Worm (Caenorhabditis elegans): ENCODE results near the gene cutl-21.

cutl-21 gene

DNA sequence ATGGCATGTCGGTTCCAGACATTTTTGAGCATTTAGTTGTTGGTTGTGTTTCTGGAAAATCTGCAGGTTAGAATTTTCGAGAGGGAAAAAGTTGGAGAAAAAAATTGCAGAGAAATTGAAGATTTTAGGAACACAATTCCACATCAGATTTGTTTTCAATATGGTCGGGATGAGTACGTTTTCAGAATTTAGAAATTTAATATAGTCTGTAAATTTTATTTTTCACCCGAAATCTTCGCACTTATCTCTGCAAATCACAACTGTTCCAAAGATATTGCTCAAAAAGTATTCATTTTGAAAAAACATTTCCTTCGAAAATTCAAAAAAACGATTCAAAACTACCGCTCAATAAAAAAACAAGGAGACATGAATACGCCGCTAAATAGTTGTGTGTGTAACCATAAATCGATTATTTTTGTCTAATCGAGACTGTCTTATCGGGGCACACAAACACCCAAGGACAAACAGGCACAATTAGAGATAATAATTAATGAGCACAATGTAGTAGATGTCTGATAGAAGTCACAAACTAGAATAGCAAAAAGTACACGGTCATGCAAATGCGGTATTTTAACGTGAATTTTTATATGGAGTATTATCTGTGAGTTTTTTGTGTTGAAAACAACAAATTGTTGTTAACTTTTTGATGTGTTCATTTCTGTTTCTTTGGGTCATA, 42.2 kb downstream of the cutl-21 start, which contains the start of gene vpat-1:
Gene vpat-1 (minus strand): TSS at position 51 of the 676 bp plus-strand sequence.
- TF ChIP-seq tbx-7 (tag; optimal IDR thresholded peaks at IDR 0.05) (no peak), elt-2 (tag; optimal IDR thresholded peaks at IDR 0.05) (peak; percentile 86)

DNA sequence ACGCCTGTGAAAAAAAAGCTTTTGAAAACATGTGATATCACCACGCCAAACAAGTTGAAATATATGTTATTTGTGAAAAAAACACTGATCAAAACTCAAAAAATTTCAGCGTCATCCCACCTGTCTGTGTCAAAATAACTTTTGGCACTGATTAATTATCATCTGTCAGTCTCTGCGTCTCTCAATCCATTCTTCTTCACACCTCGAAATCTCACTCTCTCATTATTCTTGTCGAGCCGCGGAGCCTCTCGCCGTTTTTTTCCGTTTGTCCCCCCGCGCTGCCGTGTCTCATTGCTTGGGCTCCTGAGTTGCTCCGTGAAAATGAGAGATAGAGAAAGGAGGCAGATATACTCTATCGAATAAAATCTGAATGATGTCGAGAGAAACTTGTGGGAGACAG, 46.9 kb downstream of the cutl-21 start:
- peak; percentile 67 for TF ChIP-seq unc-55 (GFP tag; optimal IDR thresholded peaks at IDR 0.05)
- peak; percentile 29 for TF ChIP-seq unc-42 (tag; optimal IDR thresholded peaks at IDR 0.05)
- peak; percentile 51 for TF ChIP-seq ceh-18 (tag; optimal IDR thresholded peaks at IDR 0.05)
- no peak for TF ChIP-seq tbx-7 (tag; optimal IDR thresholded peaks at IDR 0.05)
- peak; percentile 44 for TF ChIP-seq rnt-1 (tag; optimal IDR thresholded peaks at IDR 0.05)
- TF ChIP-seq lim-6 (tag; optimal IDR thresholded peaks at IDR 0.05): peak; percentile 14
- TF ChIP-seq nfya-1 (tag; optimal IDR thresholded peaks at IDR 0.05): peak; percentile 3
- TF ChIP-seq pha-4 (tag; optimal IDR thresholded peaks at IDR 0.05): no peak
- peak; percentile 18 for TF ChIP-seq sdc-2 (tag; optimal IDR thresholded peaks at IDR 0.05)

DNA sequence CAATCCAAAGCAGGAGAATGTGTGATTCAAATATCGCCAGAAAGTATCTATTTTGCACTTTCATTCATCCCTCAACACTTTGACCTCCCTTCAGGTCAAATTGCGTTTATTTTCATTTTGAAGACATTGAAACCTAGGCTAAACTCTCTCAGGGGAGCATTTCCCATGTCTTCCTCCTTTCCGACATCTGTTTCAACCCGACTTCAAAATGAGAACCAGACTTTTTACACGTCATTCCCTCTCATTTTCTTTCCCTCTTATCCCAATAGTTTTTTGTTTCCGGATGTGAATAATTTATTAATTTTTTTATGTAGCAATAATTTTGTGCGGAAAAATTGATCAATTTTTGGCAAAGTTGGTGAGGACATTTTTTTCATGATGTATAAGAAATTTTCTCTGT, 48.8 kb downstream of the cutl-21 start:
- TF ChIP-seq pros-1 (tag; optimal IDR thresholded peaks at IDR 0.05) (no peak), hlh-13 (GFP tag; optimal IDR thresholded peaks at IDR 0.05) (no peak), ceh-31 (tag; optimal IDR thresholded peaks at IDR 0.05) (no peak), sox-2 (GFP tag; IDR thresholded peaks at IDR 0.05) (no peak), hlh-8 (tag; optimal IDR thresholded peaks at IDR 0.05) (peak; percentile 34), gmeb-2 (tag; optimal IDR thresholded peaks at IDR 0.05) (no peak), sdc-2 (tag; optimal IDR thresholded peaks at IDR 0.05) (no peak), madf-2 (tag; optimal IDR thresholded peaks at IDR 0.05) (no peak)

DNA sequence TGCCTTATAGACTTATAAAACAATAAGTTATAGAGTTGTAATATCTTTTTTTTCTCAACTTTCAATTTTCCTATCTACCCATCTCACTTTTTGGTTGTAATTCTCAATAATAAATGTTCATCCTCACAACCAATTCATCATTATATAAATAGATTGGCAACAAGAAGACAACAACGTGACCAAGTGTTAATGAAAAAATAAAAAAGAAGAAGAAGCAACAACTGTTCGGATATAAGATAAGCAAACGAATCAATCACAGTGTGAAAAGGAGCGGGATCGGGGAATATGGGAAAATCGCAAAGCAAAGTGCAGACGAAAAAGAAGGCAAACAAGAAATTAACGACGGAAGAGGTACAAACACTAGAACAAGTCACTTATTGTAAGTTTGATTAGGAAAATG, 49.8 kb downstream of the cutl-21 start, which contains the start of gene ncs-3:
Gene ncs-3 (plus strand): TSS at position 153 of the 400 bp plus-strand sequence.
- TF ChIP-seq unc-3 (GFP tag; conservative IDR thresholded peaks at IDR 0.05): no peak
- no peak for TF ChIP-seq unc-3 (tag; optimal IDR thresholded peaks at IDR 0.05)
- TF ChIP-seq unc-55 (GFP tag; optimal IDR thresholded peaks at IDR 0.05): peak; percentile 89
- no peak for TF ChIP-seq pha-2 (tag; optimal IDR thresholded peaks at IDR 0.05)
- TF ChIP-seq ceh-22 (tag; optimal IDR thresholded peaks at IDR 0.05): no peak

DNA sequence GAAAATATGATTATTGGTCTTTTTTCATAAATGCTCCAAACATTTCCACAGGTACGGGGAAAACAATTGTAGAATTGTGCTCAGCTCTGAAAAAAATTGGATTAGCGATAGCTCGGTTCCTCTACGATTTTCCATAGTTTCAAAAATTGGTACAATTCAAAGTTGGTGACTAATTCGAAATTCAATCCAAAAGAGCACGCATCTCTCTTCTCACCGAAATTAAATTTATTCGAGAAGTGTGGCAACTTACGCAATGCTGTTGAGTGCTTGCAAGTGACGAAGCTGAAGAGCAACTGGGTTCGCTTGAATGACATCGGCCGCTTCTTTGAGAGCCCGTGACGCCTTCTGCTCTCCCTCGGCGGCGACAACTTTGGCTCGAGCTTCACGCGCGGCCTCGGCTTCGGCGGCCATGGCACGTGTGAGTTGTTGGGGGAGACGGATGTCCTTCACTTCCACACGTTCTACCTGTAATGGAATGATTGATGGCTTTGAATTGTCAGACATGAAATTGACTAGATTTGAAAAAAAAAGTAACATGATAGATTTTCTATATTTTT, 53.8 kb downstream of the cutl-21 start:
- TF ChIP-seq ahr-1 (tag; optimal IDR thresholded peaks at IDR 0.05): no peak
- TF ChIP-seq C38D4.7 (GFP tag; optimal IDR thresholded peaks at IDR 0.05): no peak
- TF ChIP-seq ceh-24 (tag; optimal IDR thresholded peaks at IDR 0.05): no peak
- TF ChIP-seq eyg-1 (tag; optimal IDR thresholded peaks at IDR 0.05): no peak
- no peak for TF ChIP-seq C08G9.2 (tag; optimal IDR thresholded peaks at IDR 0.05)
- TF ChIP-seq dmd-4 (tag; optimal IDR thresholded peaks at IDR 0.05; ENCODE audit: borderline replicate concordance): no peak
- no peak for TF ChIP-seq hlh-30 (tag; optimal IDR thresholded peaks at IDR 0.05; ENCODE audit: insufficient read depth)
- TF ChIP-seq unc-42 (tag; optimal IDR thresholded peaks at IDR 0.05): peak; percentile 90
- no peak for TF ChIP-seq fkh-10 (GFP tag; optimal IDR thresholded peaks at IDR 0.05)
- TF ChIP-seq ets-4 (tag; optimal IDR thresholded peaks at IDR 0.05): no peak
- no peak for TF ChIP-seq sox-2 (GFP tag; IDR thresholded peaks at IDR 0.05)
- no peak for TF ChIP-seq T23F11.4 (GFP tag; optimal IDR thresholded peaks at IDR 0.05)
- TF ChIP-seq pha-4 (tag; optimal IDR thresholded peaks at IDR 0.05): no peak
- TF ChIP-seq lim-6 (tag; optimal IDR thresholded peaks at IDR 0.05): peak; percentile 31
- TF ChIP-seq unc-86 (tag; optimal IDR thresholded peaks at IDR 0.05): no peak
- TF ChIP-seq nhr-11 (tag; optimal IDR thresholded peaks at IDR 0.05): no peak
- TF ChIP-seq ceh-34 (tag; optimal IDR thresholded peaks at IDR 0.05): no peak
- TF ChIP-seq tbx-7 (tag; optimal IDR thresholded peaks at IDR 0.05): no peak
- no peak for TF ChIP-seq hlh-13 (GFP tag; optimal IDR thresholded peaks at IDR 0.05)
- peak; percentile 27 for TF ChIP-seq ceh-31 (tag; optimal IDR thresholded peaks at IDR 0.05)
- no peak for TF ChIP-seq madf-2 (tag; optimal IDR thresholded peaks at IDR 0.05)
- no peak for TF ChIP-seq npax-4 (tag; optimal IDR thresholded peaks at IDR 0.05)
- no peak for TF ChIP-seq mec-3 (tag; optimal IDR thresholded peaks at IDR 0.05; ENCODE audit: borderline replicate concordance)
- no peak for TF ChIP-seq ceh-18 (tag; optimal IDR thresholded peaks at IDR 0.05)
- no peak for TF ChIP-seq ceh-30 (tag; optimal IDR thresholded peaks at IDR 0.05)
